Worm (Caenorhabditis elegans) whole organism, L3 larva: Measurements from ENCODE around the gene unc-96.

ENCODE experiments used
- ZK546.5 ChIP-seq: sonication (generic microtip); optimal IDR thresholded peaks from 2 replicates; lab custom pipeline; 2017; ENCODE audit warnings: missing biosample characterization, missing genetic modification characterization
- aly-2 ChIP-seq: fragments of 150-350 bp; optimal IDR thresholded peaks from 2 replicates; lab custom pipeline; 2014; ENCODE audit warnings: missing biosample characterization, missing genetic modification characterization
- ama-1 ChIP-seq: fragments of 150-350 bp; optimal IDR thresholded peaks from 2 replicates; lab custom pipeline; 2018
- ceh-16 ChIP-seq: sonication (generic microtip); optimal IDR thresholded peaks from 2 replicates; lab custom pipeline; 2017; ENCODE audit warnings: missing biosample characterization, missing genetic modification characterization
- ceh-28 ChIP-seq: fragments of 150-350 bp; optimal IDR thresholded peaks from 2 replicates; lab custom pipeline; 2014; ENCODE audit warnings: missing biosample characterization, missing genetic modification reagents, missing genetic modification characterization
- ceh-82 ChIP-seq: fragments of 150-350 bp; optimal IDR thresholded peaks from 2 replicates; lab custom pipeline; 2014; ENCODE audit warnings: missing biosample characterization, missing genetic modification characterization
- daf-12 ChIP-seq: fragments of 150-350 bp; optimal IDR thresholded peaks from 2 replicates; lab custom pipeline; 2014; ENCODE audit warnings: missing biosample characterization, missing genetic modification reagents, missing genetic modification characterization
- elt-1 ChIP-seq: fragments of 150-350 bp; optimal IDR thresholded peaks from 2 replicates; lab custom pipeline; 2014; ENCODE audit warnings: missing biosample characterization, missing genetic modification characterization
- elt-2 ChIP-seq: sonication (generic microtip); optimal IDR thresholded peaks from 2 replicates; lab custom pipeline; 2016; ENCODE audit warnings: missing genetic modification reagents, mild to moderate bottlenecking, missing genetic modification characterization, missing compliant biosample characterization
- elt-3 ChIP-seq, 3 experiments: fragments of 150-350 bp in 1 of 3; sonication (generic microtip) in 2 of 3; optimal IDR thresholded peaks; 2 replicates in 2 of 3; 4 replicates in 1 of 3; lab custom pipeline; 2014 to 2017; ENCODE audit warnings: missing biosample characterization in 3 of 3, missing genetic modification characterization in 3 of 3
- fkh-2 ChIP-seq: fragments of 150-350 bp; optimal IDR thresholded peaks from 2 replicates; lab custom pipeline; 2014; ENCODE audit warnings: missing biosample characterization, missing genetic modification reagents, missing genetic modification characterization
- hmg-11 ChIP-seq: sonication (generic microtip); optimal IDR thresholded peaks from 2 replicates; lab custom pipeline; 2016; ENCODE audit warnings: missing genetic modification characterization, missing compliant biosample characterization
- jun-1 ChIP-seq: fragments of 150-350 bp; optimal IDR thresholded peaks from 2 replicates; lab custom pipeline; 2014; ENCODE audit warnings: missing biosample characterization, missing genetic modification reagents, missing genetic modification characterization
- lin-39 ChIP-seq: fragments of 150-350 bp; optimal IDR thresholded peaks from 2 replicates; lab custom pipeline; 2018; ENCODE audit warnings: missing biosample characterization, missing genetic modification reagents, missing genetic modification characterization
- lsy-12 ChIP-seq: sonication (generic microtip); optimal IDR thresholded peaks from 2 replicates; lab custom pipeline; 2016; ENCODE audit warnings: mild to moderate bottlenecking, missing genetic modification characterization, missing compliant biosample characterization
- mdl-1 ChIP-seq: fragments of 150-350 bp; optimal IDR thresholded peaks from 2 replicates; lab custom pipeline; 2014; ENCODE audit warnings: missing biosample characterization, missing genetic modification characterization
- mml-1 ChIP-seq: fragments of 150-350 bp; sonication (generic microtip); optimal IDR thresholded peaks from 3 replicates; lab custom pipeline; 2014; ENCODE audit warnings: missing biosample characterization, missing genetic modification characterization
- nfya-1 ChIP-seq: sonication (generic microtip); optimal IDR thresholded peaks from 2 replicates; lab custom pipeline; 2017; ENCODE audit warnings: missing genetic modification characterization, mild to moderate bottlenecking, missing compliant biosample characterization, antibody characterized with exemption, moderate library complexity; ENCODE audit not compliant: insufficient read depth
- nhr-11 ChIP-seq: fragments of 150-350 bp; optimal IDR thresholded peaks from 2 replicates; lab custom pipeline; 2014; ENCODE audit warnings: missing biosample characterization, missing genetic modification characterization
- nhr-23 ChIP-seq: fragments of 150-350 bp; optimal IDR thresholded peaks from 2 replicates; lab custom pipeline; 2014; ENCODE audit warnings: missing biosample characterization, missing genetic modification reagents, missing genetic modification characterization
- nhr-237 ChIP-seq: fragments of 150-350 bp; optimal IDR thresholded peaks from 2 replicates; lab custom pipeline; 2014; ENCODE audit warnings: missing biosample characterization, missing genetic modification characterization
- nhr-25 ChIP-seq: sonication (generic microtip); optimal IDR thresholded peaks from 2 replicates; lab custom pipeline; 2017; ENCODE audit warnings: missing biosample characterization, missing genetic modification characterization
- nhr-28 ChIP-seq: fragments of 150-350 bp; optimal IDR thresholded peaks from 2 replicates; lab custom pipeline; 2014; ENCODE audit warnings: missing biosample characterization, missing genetic modification characterization
- nhr-67 ChIP-seq: fragments of 150-350 bp; optimal IDR thresholded peaks from 2 replicates; lab custom pipeline; 2014; ENCODE audit warnings: missing biosample characterization, missing genetic modification characterization
- nhr-76 ChIP-seq: fragments of 150-350 bp; sonication (generic microtip); optimal IDR thresholded peaks from 5 replicates; lab custom pipeline; 2014; ENCODE audit warnings: missing biosample characterization, missing genetic modification characterization
- pha-4 ChIP-seq: fragments of 150-350 bp; optimal IDR thresholded peaks from 2 replicates; lab custom pipeline; 2014; ENCODE audit warnings: missing biosample characterization, missing genetic modification reagents, missing genetic modification characterization
- pqm-1 ChIP-seq: fragments of 150-350 bp; optimal IDR thresholded peaks from 2 replicates; lab custom pipeline; 2017; ENCODE audit warnings: missing biosample characterization, missing genetic modification characterization, inconsistent platforms
- sea-2 ChIP-seq: fragments of 150-350 bp; sonication (generic microtip); optimal IDR thresholded peaks from 4 replicates; lab custom pipeline; 2014; ENCODE audit warnings: missing biosample characterization, missing genetic modification reagents, missing genetic modification characterization
- skn-1 ChIP-seq: fragments of 150-350 bp; optimal IDR thresholded peaks from 2 replicates; lab custom pipeline; 2014; ENCODE audit warnings: missing biosample characterization, missing genetic modification characterization
- snpc-4 ChIP-seq: fragments of 150-350 bp; optimal IDR thresholded peaks from 2 replicates; lab custom pipeline; 2014; ENCODE audit warnings: missing biosample characterization, missing genetic modification characterization
- tbx-2 ChIP-seq: sonication (generic microtip); optimal IDR thresholded peaks from 2 replicates; lab custom pipeline; 2016; ENCODE audit warnings: mild to moderate bottlenecking, missing genetic modification characterization, missing compliant biosample characterization
- zag-1 ChIP-seq: fragments of 150-350 bp; optimal IDR thresholded peaks from 2 replicates; lab custom pipeline; 2014; ENCODE audit warnings: missing biosample characterization, missing genetic modification characterization
- ztf-11 ChIP-seq: fragments of 150-350 bp; optimal IDR thresholded peaks from 2 replicates; lab custom pipeline; 2014; ENCODE audit warnings: missing biosample characterization, missing genetic modification characterization

The unc-96 gene

ce11 chrX:617730-618129, 3.4 kb downstream of the unc-96 start:
- no peak for TF ChIP-seq elt-1
- TF ChIP-seq pha-4 (tag; lab: Kevin White, UChicago): peak; percentile 69
- TF ChIP-seq, all 47 proteins: peak for 1

DNA sequence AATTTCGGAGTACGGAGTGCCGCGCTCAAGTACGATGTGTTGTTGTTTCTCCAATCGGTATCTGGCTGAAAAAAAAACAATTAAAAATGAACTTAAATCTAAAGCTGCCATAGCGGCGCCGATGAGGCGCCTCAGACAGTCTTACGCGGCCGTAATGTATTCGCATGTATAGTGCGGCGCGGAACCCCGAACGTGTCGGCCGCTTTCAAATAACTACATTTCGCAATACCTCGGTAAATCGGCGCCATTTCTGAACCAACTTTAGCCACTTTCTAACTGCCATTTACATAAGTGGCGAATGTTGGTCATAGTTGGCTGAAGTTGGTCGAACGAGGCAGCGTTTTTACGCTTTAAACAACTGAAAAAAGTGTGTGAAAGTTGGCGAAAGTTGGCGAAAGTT, 8.3 kb downstream of the unc-96 start:
- TF ChIP-seq ZK546.5: no peak
- TF ChIP-seq nhr-11 (tag; lab: Kevin White, UChicago): no peak
- TF ChIP-seq ceh-16 (tag; lab: Kevin White, UChicago): no peak
- TF ChIP-seq nhr-76 (tag; lab: Kevin White, UChicago): no peak
- no peak for TF ChIP-seq jun-1 (tag; lab: Kevin White, UChicago)
- TF ChIP-seq mdl-1 (tag; lab: Kevin White, UChicago): no peak
- TF ChIP-seq daf-12: no peak
- TF ChIP-seq ztf-11 (tag; lab: Kevin White, UChicago): no peak
- TF ChIP-seq ceh-28: no peak
- no peak for TF ChIP-seq nhr-237 (tag; lab: Kevin White, UChicago)
- no peak for TF ChIP-seq elt-3 (tag; optimal IDR thresholded peaks at IDR 0.05; lab: Kevin White, UChicago)
- TF ChIP-seq fkh-2 (tag; lab: Kevin White, UChicago): no peak
- TF ChIP-seq tbx-2 (tag; lab: Kevin White, UChicago): no peak
- TF ChIP-seq lin-39 (tag; lab: Kevin White, UChicago): no peak
- TF ChIP-seq nhr-25 (tag; lab: Kevin White, UChicago): no peak
- no peak for TF ChIP-seq elt-1
- TF ChIP-seq, all 47 proteins: peak for 0

DNA sequence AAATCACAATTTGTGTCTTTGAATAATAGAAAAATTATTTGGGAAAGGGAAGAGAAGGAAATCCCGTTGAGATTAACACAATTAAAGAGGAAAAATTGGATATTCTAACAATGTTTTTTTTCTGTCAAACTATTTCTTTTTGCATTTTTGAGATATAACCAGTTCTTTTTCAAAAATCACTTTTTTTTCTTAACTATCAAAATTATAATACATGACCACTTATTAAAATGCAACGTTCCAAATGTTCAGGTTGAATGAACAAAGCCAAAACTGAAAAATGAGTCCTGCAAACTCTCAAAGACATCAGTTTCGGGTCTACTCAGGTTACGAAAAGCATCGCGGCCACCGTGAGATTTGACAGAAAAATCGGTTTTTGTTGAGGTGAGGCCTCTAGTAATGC, 11.5 kb downstream of the unc-96 start:
- TF ChIP-seq ceh-82 (tag; lab: Kevin White, UChicago): no peak
- no peak for TF ChIP-seq aly-2
- TF ChIP-seq elt-3 (tag; optimal IDR thresholded peaks at IDR 0.05; lab: Kevin White, UChicago): no peak
- no peak for TF ChIP-seq ceh-16 (tag; lab: Kevin White, UChicago)
- no peak for TF ChIP-seq ama-1
- no peak for TF ChIP-seq pha-4 (tag; lab: Kevin White, UChicago)
- no peak for TF ChIP-seq tbx-2 (tag; lab: Kevin White, UChicago)
- no peak for TF ChIP-seq daf-12
- TF ChIP-seq nhr-67 (tag; lab: Kevin White, UChicago): no peak
- TF ChIP-seq fkh-2 (tag; lab: Kevin White, UChicago): no peak
- TF ChIP-seq nhr-28: no peak
- TF ChIP-seq mml-1: no peak
- TF ChIP-seq, all 47 proteins: peak for 0

- TF ChIP-seq elt-2 (tag; lab: Kevin White, UChicago) (no peak), pha-4 (tag; lab: Kevin White, UChicago) (peak; percentile 24)
Observed at ce11 chrX:608392-608791, 12.7 kb downstream of the unc-96 start, which contains the start of gene F13C5.5. F13C5.5 (minus strand) TSS chrX:608492.

ce11 chrX:601860-602259, 19.2 kb downstream of the unc-96 start, which contains the start of gene F13C5.1:
F13C5.1 (plus strand) TSS chrX:602160.
- no peak for TF ChIP-seq aly-2
- TF ChIP-seq mml-1: no peak
- no peak for TF ChIP-seq lsy-12 (tag; lab: Kevin White, UChicago)

ce11 chrX:601340-601757, 19.7 kb downstream of the unc-96 start:
- TF ChIP-seq tbx-2 (tag; lab: Kevin White, UChicago) (peak; percentile 3), hmg-11 (tag; lab: Kevin White, UChicago) (peak; percentile 72), sea-2 (GFP tag; lab: Kevin White, UChicago) (no peak), ama-1 (no peak), skn-1 (peak; percentile 40), snpc-4 (tag; lab: Kevin White, UChicago) (peak; percentile 13), nfya-1 (tag; lab: Kevin White, UChicago) (peak; percentile 55), lin-39 (tag; lab: Kevin White, UChicago) (peak; percentile 84), zag-1 (no peak)

- TF ChIP-seq elt-2 (tag; lab: Kevin White, UChicago): peak; percentile 53
- peak; percentile 86 for TF ChIP-seq pha-4 (tag; lab: Kevin White, UChicago)
- no peak for TF ChIP-seq daf-12
- TF ChIP-seq sea-2 (GFP tag; lab: Kevin White, UChicago): no peak
- no peak for TF ChIP-seq nhr-23 (tag; lab: Kevin White, UChicago)
- no peak for TF ChIP-seq ceh-82 (tag; lab: Kevin White, UChicago)
- peak; percentile 46 for TF ChIP-seq pqm-1
Observed at ce11 chrX:600671-601070, 20.4 kb downstream of the unc-96 start.
